Worm (Caenorhabditis elegans) whole organism, midembryonic: ENCODE data around the gene F07A11.4.

Source experiments
- T22C8.4 ChIP-seq: fragments of 200-800 bp; sonication (Bioruptor generic); IDR thresholded peaks from 2 replicates; pipeline ENCODE4 v1.3.6; 2022; ENCODE audit warnings: missing genetic modification characterization, missing compliant biosample characterization
- cog-1 ChIP-seq: sonication (generic microtip); optimal IDR thresholded peaks from 2 replicates; lab custom pipeline; 2016; ENCODE audit warnings: missing genetic modification characterization, missing compliant biosample characterization
- flt-1 ChIP-seq: fragments of 200-800 bp; sonication (Bioruptor generic); IDR thresholded peaks from 2 replicates; pipeline ENCODE4 v1.3.6; 2022; ENCODE audit warnings: missing genetic modification characterization, missing compliant biosample characterization
- klf-2 ChIP-seq: fragments of 200-800 bp; sonication (Bioruptor generic); conservative IDR thresholded peaks from 2 replicates; pipeline ENCODE4 v1.3.6; 2022; ENCODE audit warnings: missing genetic modification reagents, missing genetic modification characterization, missing compliant biosample characterization
- med-1 ChIP-seq: sonication (generic microtip); optimal IDR thresholded peaks from 2 replicates; lab custom pipeline; 2017; ENCODE audit warnings: missing genetic modification characterization, mild to moderate bottlenecking, missing compliant biosample characterization, antibody characterized with exemption, missing genetic modification reagents; ENCODE audit not compliant: insufficient read depth
- tab-1 ChIP-seq: fragments of 200-800 bp; sonication (Bioruptor generic); IDR thresholded peaks from 2 replicates; pipeline ENCODE4 v1.3.6; 2022; ENCODE audit warnings: missing genetic modification characterization, missing compliant biosample characterization
- ztf-23 ChIP-seq: fragments of 200-800 bp; sonication (Bioruptor generic); IDR thresholded peaks from 2 replicates; pipeline ENCODE4 v1.3.6; 2022; ENCODE audit warnings: missing genetic modification reagents, missing genetic modification characterization, missing compliant biosample characterization
- ztf-29 ChIP-seq: fragments of 200-800 bp; sonication (Bioruptor generic); IDR thresholded peaks from 2 replicates; pipeline ENCODE4 v1.3.6; 2022; ENCODE audit warnings: missing genetic modification reagents, missing genetic modification characterization, missing compliant biosample characterization

DNA sequence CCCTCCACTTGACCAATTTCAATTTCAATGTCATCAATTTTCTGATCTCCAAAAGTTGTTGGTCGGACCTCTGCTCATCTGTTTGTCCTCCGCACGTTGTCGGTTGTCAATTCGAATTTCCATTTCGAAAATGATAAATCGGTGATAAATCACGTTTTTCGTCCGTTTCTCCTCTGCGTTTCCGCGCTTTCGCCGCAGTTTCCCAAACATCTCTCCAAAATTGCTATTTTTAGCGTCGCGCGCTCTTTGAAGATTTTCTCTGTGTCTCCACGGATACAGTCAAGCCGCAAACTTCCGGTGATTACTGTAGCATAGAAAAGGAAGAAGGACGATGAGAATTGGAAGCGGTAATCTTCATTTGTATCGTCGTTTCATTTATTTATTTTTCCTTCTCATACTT, 41.2 kb downstream of the F07A11.4 start:
- TF ChIP-seq T22C8.4 (no peak), med-1 (GFP tag; lab: Kevin White, UChicago) (no peak), flt-1 (GFP tag; lab: Robert Waterston, UW) (no peak), ztf-29 (GFP tag; lab: Robert Waterston, UW) (no peak), klf-2 (GFP tag; lab: Robert Waterston, UW) (no peak), tab-1 (GFP tag; lab: Robert Waterston, UW) (no peak), ztf-23 (no peak), cog-1 (tag; lab: Kevin White, UChicago) (no peak)
